Fruit fly (Drosophila melanogaster): ENCODE data around the gene Ssdp.

Gene Ssdp

DNA sequence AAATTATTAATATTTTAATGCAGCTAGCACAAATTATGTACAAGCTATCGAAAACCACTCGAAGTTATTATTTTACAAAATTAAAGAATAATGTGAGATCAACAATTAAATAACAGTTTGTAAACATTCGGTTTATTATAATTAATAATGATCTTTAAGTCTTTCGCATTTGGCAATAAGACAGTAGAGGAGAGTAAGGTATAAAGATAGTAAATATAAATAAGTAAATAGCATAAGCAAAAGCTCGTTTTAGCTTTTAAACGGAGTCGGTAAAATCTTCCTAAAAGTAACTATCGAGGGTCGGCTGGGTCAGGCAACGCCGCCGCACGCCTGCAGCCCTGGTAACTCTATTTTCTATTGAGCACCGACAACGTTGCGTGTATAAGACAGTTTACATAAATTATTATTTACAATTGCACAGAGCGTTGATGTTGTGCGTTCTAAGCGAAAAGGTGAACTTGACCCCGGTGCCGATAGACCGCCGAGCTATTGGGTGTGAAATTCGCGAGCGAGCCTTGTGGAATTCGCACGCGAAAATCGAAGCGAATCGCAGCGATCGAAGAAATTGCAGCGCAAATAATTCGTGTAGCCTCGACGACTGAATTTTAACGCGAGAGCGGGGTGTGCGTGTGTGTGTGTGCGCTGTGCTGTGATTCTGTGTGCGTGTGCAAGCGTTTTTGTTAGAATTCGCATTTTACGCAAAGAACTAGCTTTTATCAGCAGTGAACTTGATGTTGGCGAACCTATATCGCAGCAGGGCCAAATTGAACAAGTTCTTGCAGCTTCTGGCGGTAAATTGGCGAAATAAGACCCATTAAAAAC lies 31.8 kb downstream of the Ssdp start, which contains the start of gene wrd (continued):
- TF ChIP-seq CG11398 (GFP tag; optimal IDR thresholded peaks at IDR 0.05) (no peak), CG3065 (GFP tag; optimal IDR thresholded peaks at IDR 0.05) (no peak), btn (GFP tag; optimal IDR thresholded peaks at IDR 0.05) (no peak), CG4707 (GFP tag; optimal IDR thresholded peaks at IDR 0.05) (no peak), CkIIα-i1 (GFP tag; IDR thresholded peaks at IDR 0.05) (no peak), CG5245 (GFP tag; optimal IDR thresholded peaks at IDR 0.05) (no peak), gsb-n (tag; optimal IDR thresholded peaks at IDR 0.05) (no peak), CG10565 (GFP tag; optimal IDR thresholded peaks at IDR 0.05) (no peak), Oli (tag; optimal IDR thresholded peaks at IDR 0.05) (peak; percentile 33), prd (optimal IDR thresholded peaks at IDR 0.05) (no peak), prd (GFP tag; IDR thresholded peaks at IDR 0.05) (0 out of 3 replicates have a peak, but pooled peaks have one; percentile 20), her (GFP tag; optimal IDR thresholded peaks at IDR 0.05) (no peak), Chrac-16 (GFP tag; optimal IDR thresholded peaks at IDR 0.05) (no peak), trh (GFP tag; optimal IDR thresholded peaks at IDR 0.05) (no peak), D19A (tag; optimal IDR thresholded peaks at IDR 0.05) (peak; percentile 2), Adf1 (GFP tag; IDR thresholded peaks at IDR 0.05) (no peak), Trl (optimal IDR thresholded peaks at IDR 0.05) (no peak), Trl (GFP tag; optimal IDR thresholded peaks at IDR 0.05) (no peak), CG1832 (GFP tag; optimal IDR thresholded peaks at IDR 0.05) (no peak), CG10321 (GFP tag; IDR thresholded peaks at IDR 0.05) (no peak), Drgx (GFP tag; IDR thresholded peaks at IDR 0.05) (no peak), corto (GFP tag; optimal IDR thresholded peaks at IDR 0.05) (no peak), sob (GFP tag; IDR thresholded peaks at IDR 0.05) (no peak), Rx (GFP tag; IDR thresholded peaks at IDR 0.05) (no peak), CG14050 (GFP tag; IDR thresholded peaks at IDR 0.05) (no peak), lab (GFP tag; optimal IDR thresholded peaks at IDR 0.05) (no peak), CG7372 (GFP tag; IDR thresholded peaks at IDR 0.05) (no peak), CG18262 (tag; optimal IDR thresholded peaks at IDR 0.05) (peak; percentile 63), fd102C (GFP tag; optimal IDR thresholded peaks at IDR 0.05) (no peak), Doc2 (GFP tag; IDR thresholded peaks at IDR 0.05) (no peak), yki (optimal IDR thresholded peaks at IDR 0.05) (no peak), zen (tag; optimal IDR thresholded peaks at IDR 0.05) (no peak), CG15073 (GFP tag; optimal IDR thresholded peaks at IDR 0.05) (no peak), dmrt99B (tag; optimal IDR thresholded peaks at IDR 0.05) (peak; percentile 25), fu2 (GFP tag; optimal IDR thresholded peaks at IDR 0.05) (no peak), CG31441 (GFP tag; IDR thresholded peaks at IDR 0.05) (peak; percentile 27; the same call in 1 of the 2 replicates), Vsx1 (GFP tag; optimal IDR thresholded peaks at IDR 0.05) (no peak), hkb (optimal IDR thresholded peaks at IDR 0.05) (no peak), hkb (GFP tag; IDR thresholded peaks at IDR 0.05) (no peak), nerfin-1 (tag; optimal IDR thresholded peaks at IDR 0.05) (peak; percentile 39), jumu (GFP tag; optimal IDR thresholded peaks at IDR 0.05) (no peak), maf-S (GFP tag; optimal IDR thresholded peaks at IDR 0.05) (no peak), bsh (GFP tag; optimal IDR thresholded peaks at IDR 0.05) (no peak), Fer3 (tag; optimal IDR thresholded peaks at IDR 0.05) (peak; percentile 15), CG13424 (tag; optimal IDR thresholded peaks at IDR 0.05) (peak; percentile 41), CG17385 (GFP tag; optimal IDR thresholded peaks at IDR 0.05) (peak; percentile 22), crol (GFP tag; IDR thresholded peaks at IDR 0.05) (no peak), Dbx (GFP tag; IDR thresholded peaks at IDR 0.05) (no peak), nerfin-2 (GFP tag; IDR thresholded peaks at IDR 0.05; ENCODE audit: partially characterized antibody) (no peak), Mad (GFP tag; optimal IDR thresholded peaks at IDR 0.05) (no peak), Opbp (GFP tag; IDR thresholded peaks at IDR 0.05; ENCODE audit: partially characterized antibody) (0 out of 3 replicates have a peak, but pooled peaks have one; percentile 37)

Data from whole organism, embryonic.